Fruit fly (Drosophila melanogaster): Measurements from ENCODE around the gene CG6454.

DNA sequence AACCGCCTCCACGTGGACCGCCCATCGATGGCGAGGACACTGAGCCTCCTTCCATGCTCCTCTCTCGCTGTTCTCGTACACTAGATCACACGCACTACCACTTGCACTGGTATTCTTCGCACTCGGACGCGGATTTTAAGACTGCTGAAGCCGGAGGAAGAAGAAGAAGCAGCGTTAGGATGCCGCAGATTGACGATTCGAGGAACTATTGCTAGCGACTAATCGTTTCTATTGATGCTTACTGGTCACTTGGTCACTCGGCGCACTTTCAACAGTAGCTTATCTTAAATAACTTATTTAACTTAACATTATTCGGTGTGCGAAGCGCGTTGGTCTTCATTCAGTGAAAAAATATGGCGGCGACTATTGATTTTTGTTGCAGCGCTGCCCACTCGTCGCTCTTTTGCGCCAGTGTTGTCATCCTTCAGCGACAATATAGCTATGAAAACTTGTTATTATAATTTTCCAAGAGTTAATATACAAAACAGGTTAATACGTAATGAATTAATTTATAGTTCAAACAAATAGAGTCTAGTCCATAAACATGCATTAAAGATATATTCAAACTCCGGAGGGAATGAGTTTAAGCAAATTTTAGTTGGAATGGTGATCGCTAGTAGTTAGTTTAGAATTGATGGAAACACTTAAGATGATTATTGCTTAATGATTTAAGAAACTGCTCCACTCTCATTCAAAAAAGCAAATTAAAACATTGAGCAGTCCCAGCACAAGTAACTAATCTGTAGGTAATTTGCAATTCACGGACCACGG, at the start of gene CG6454, which contains the start of gene CG5746:
- TF ChIP-seq Dll (optimal IDR thresholded peaks at IDR 0.05): no peak
- TF ChIP-seq usp (GFP tag; optimal IDR thresholded peaks at IDR 0.05): no peak
- no peak for TF ChIP-seq EcR (GFP tag; optimal IDR thresholded peaks at IDR 0.05)
- no peak for TF ChIP-seq psq (optimal IDR thresholded peaks at IDR 0.05)
- TF ChIP-seq pan (optimal IDR thresholded peaks at IDR 0.05): no peak

Data from whole organism.